Worm (Caenorhabditis elegans): ENCODE data around the gene dmd-3.

DNA sequence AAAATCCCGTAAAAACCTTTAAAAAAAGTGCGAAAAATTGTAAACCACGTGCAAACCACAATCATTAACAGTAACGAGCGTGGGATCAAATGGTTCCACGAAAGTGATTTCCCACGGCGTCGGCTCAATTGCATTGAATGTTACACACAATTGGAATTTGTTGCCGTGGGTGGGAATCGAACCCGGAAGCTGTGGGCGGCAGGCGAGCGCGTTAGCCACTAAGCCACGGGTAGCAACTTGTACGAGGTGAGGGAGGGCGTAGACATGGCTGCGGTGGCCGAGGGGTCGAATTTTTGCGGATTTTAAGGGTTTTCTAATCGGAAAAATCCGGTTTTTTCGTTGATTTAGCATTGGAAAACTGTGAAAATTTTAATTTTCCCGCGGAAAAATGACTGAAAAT lies 12.0 kb downstream of the dmd-3 start:
- TF ChIP-seq pha-4 (tag; optimal IDR thresholded peaks at IDR 0.05) = no peak
- TF ChIP-seq hlh-13 (GFP tag; optimal IDR thresholded peaks at IDR 0.05) = peak; percentile 97
- TF ChIP-seq C38D4.7 (GFP tag; optimal IDR thresholded peaks at IDR 0.05) = peak; percentile 96
- peak; percentile 97 for TF ChIP-seq ttx-3 (tag; optimal IDR thresholded peaks at IDR 0.05)

Data from whole organism, late embryonic.